Fruit fly (Drosophila melanogaster) whole organism, wandering third instar larva: ENCODE results near the gene Cow.

Experiments
- CrebA ChIP-seq: fragments of 200-800 bp; sonication (Bioruptor generic); optimal IDR thresholded peaks from 2 replicates; lab custom pipeline; 2016; ENCODE audit warnings: missing biosample characterization, mild to moderate bottlenecking, missing genetic modification characterization, borderline replicate concordance
- Dfd ChIP-seq: fragments of >200 bp; optimal IDR thresholded peaks from 2 replicates; lab custom pipeline; 2017; ENCODE audit warnings: missing biosample characterization, missing genetic modification characterization
- Hnf4 ChIP-seq: fragments of 200-800 bp; sonication (Bioruptor generic); optimal IDR thresholded peaks from 2 replicates; lab custom pipeline; 2016; ENCODE audit warnings: missing biosample characterization, mild to moderate bottlenecking, missing genetic modification characterization
- Hr78 ChIP-seq: fragments of >200 bp; optimal IDR thresholded peaks from 2 replicates; lab custom pipeline; 2017; ENCODE audit warnings: missing biosample characterization, missing genetic modification characterization
- OdsH ChIP-seq: fragments of 200-800 bp; sonication (Bioruptor generic); optimal IDR thresholded peaks from 2 replicates; lab custom pipeline; 2016; ENCODE audit warnings: missing biosample characterization, mild to moderate bottlenecking, missing genetic modification characterization
- br ChIP-seq: fragments of 200-800 bp; sonication (Bioruptor generic); optimal IDR thresholded peaks from 2 replicates; lab custom pipeline; 2016; ENCODE audit warnings: missing biosample characterization, missing genetic modification characterization
- lola ChIP-seq: fragments of >200 bp; optimal IDR thresholded peaks from 2 replicates; lab custom pipeline; 2017; ENCODE audit warnings: missing biosample characterization, missing genetic modification characterization
- pan ChIP-seq: fragments of >200 bp; optimal IDR thresholded peaks from 2 replicates; lab custom pipeline; 2017
- rgr ChIP-seq: fragments of 200-800 bp; sonication (Bioruptor generic); optimal IDR thresholded peaks from 3 replicates; lab custom pipeline; 2016; ENCODE audit warnings: missing biosample characterization, mild to moderate bottlenecking, missing genetic modification characterization
- sage ChIP-seq: fragments of 200-800 bp; sonication (Bioruptor generic); optimal IDR thresholded peaks from 2 replicates; lab custom pipeline; 2016; ENCODE audit warnings: missing biosample characterization, mild to moderate bottlenecking, missing genetic modification characterization

- TF ChIP-seq OdsH (GFP tag; lab: Kevin White, UChicago) (no peak), br (GFP tag; lab: Kevin White, UChicago) (no peak), sage (GFP tag; lab: Kevin White, UChicago) (no peak), Hr78 (no peak), CrebA (GFP tag; lab: Kevin White, UChicago) (no peak), Hnf4 (GFP tag; lab: Kevin White, UChicago) (no peak), pan (no peak), lola (GFP tag; lab: Kevin White, UChicago) (no peak), Dfd (GFP tag; lab: Kevin White, UChicago) (no peak), rgr (GFP tag; lab: Kevin White, UChicago) (no peak)
These were observed 60.8 kb downstream of the Cow start, which contains the start of gene Gr94a for dm6 chr3R:23051639-23052125.
